Fruit fly (Drosophila melanogaster): ENCODE data around the gene CG14711.

The CG14711 gene

dm6 chr3R:11673955-11674663 is 51.0 kb downstream of the CG14711 start, which contains the start of gene CG14715 (continued):
- TF ChIP-seq Meics (GFP tag; optimal IDR thresholded peaks at IDR 0.05) (peak; percentile 6), CG11456 (GFP tag; IDR thresholded peaks at IDR 0.05) (no peak), so (GFP tag; IDR thresholded peaks at IDR 0.05) (no peak), CG17385 (GFP tag; optimal IDR thresholded peaks at IDR 0.05) (peak; percentile 16), Dfd (GFP tag; optimal IDR thresholded peaks at IDR 0.05) (no peak), Sry-δ (GFP tag; optimal IDR thresholded peaks at IDR 0.05) (peak; percentile 63), CG2875 (GFP tag; optimal IDR thresholded peaks at IDR 0.05) (no peak), CG10274 (GFP tag; optimal IDR thresholded peaks at IDR 0.05) (no peak), CG9817 (tag; optimal IDR thresholded peaks at IDR 0.05) (peak; percentile 35), Hmx (GFP tag; optimal IDR thresholded peaks at IDR 0.05) (no peak), gcm2 (GFP tag; optimal IDR thresholded peaks at IDR 0.05) (no peak), cato (GFP tag; optimal IDR thresholded peaks at IDR 0.05; ENCODE audit: borderline replicate concordance) (peak; percentile 52), CTCF (GFP tag; optimal IDR thresholded peaks at IDR 0.05) (peak; percentile 23), Elba2 (GFP tag; optimal IDR thresholded peaks at IDR 0.05) (peak; percentile 4), tx (GFP tag; optimal IDR thresholded peaks at IDR 0.05) (peak; percentile 19), peb (GFP tag; IDR thresholded peaks at IDR 0.05) (no peak), dimm (GFP tag; IDR thresholded peaks at IDR 0.05) (no peak), CG12391 (tag; optimal IDR thresholded peaks at IDR 0.05) (peak; percentile 76), Nf-YC (tag; optimal IDR thresholded peaks at IDR 0.05) (peak; percentile 46), psq (GFP tag; optimal IDR thresholded peaks at IDR 0.05) (no peak), CG31388 (GFP tag; optimal IDR thresholded peaks at IDR 0.05) (no peak), CG11504 (tag; optimal IDR thresholded peaks at IDR 0.05) (peak; percentile 74), pfk (GFP tag; optimal IDR thresholded peaks at IDR 0.05) (no peak), CG6765 (GFP tag; optimal IDR thresholded peaks at IDR 0.05) (no peak), ci (GFP tag; IDR thresholded peaks at IDR 0.05) (no peak), Myb (GFP tag; optimal IDR thresholded peaks at IDR 0.05) (peak; percentile 28), CG6175 (GFP tag; IDR thresholded peaks at IDR 0.05) (no peak), hth (optimal IDR thresholded peaks at IDR 0.05) (no peak), CG34224 (GFP tag; IDR thresholded peaks at IDR 0.05; ENCODE audit: partially characterized antibody) (no peak), Poxn (GFP tag; IDR thresholded peaks at IDR 0.05) (no peak), NC2α (GFP tag; optimal IDR thresholded peaks at IDR 0.05) (no peak), gt (GFP tag; IDR thresholded peaks at IDR 0.05) (no peak), Usf (GFP tag; optimal IDR thresholded peaks at IDR 0.05) (no peak), NfI (GFP tag; optimal IDR thresholded peaks at IDR 0.05) (no peak), CG17328 (GFP tag; IDR thresholded peaks at IDR 0.05) (no peak), Scr (GFP tag; IDR thresholded peaks at IDR 0.05; ENCODE audit: partially characterized antibody) (peak; percentile 62), vfl (GFP tag; optimal IDR thresholded peaks at IDR 0.05) (no peak), CG8089 (GFP tag; optimal IDR thresholded peaks at IDR 0.05) (no peak), Hr78 (GFP tag; optimal IDR thresholded peaks at IDR 0.05) (no peak), CG43689 (GFP tag; IDR thresholded peaks at IDR 0.05) (no peak), p53 (GFP tag; optimal IDR thresholded peaks at IDR 0.05) (no peak), CG1602 (GFP tag; optimal IDR thresholded peaks at IDR 0.05) (peak; percentile 33), Max (GFP tag; optimal IDR thresholded peaks at IDR 0.05) (peak; percentile 29), dati (GFP tag; IDR thresholded peaks at IDR 0.05) (no peak), yki (optimal IDR thresholded peaks at IDR 0.05) (no peak), Mes4 (GFP tag; optimal IDR thresholded peaks at IDR 0.05) (peak; percentile 13), ftz-f1 (GFP tag; optimal IDR thresholded peaks at IDR 0.05) (no peak), CG7928 (GFP tag; optimal IDR thresholded peaks at IDR 0.05) (no peak), sob (GFP tag; IDR thresholded peaks at IDR 0.05) (peak; percentile 54; the same call in 1 of the 2 replicates), CG42726 (GFP tag; IDR thresholded peaks at IDR 0.05; ENCODE audit: partially characterized antibody) (no peak), Awh (GFP tag; IDR thresholded peaks at IDR 0.05) (no peak), CG14441 (GFP tag; IDR thresholded peaks at IDR 0.05) (peak; percentile 63)

Measured in whole organism, embryonic.